Worm (Caenorhabditis elegans): ENCODE measurements around the gene nphp-2.
A peak's percentile ranks its signal among the peaks of the same experiment; 100 is the strongest.

The nphp-2 gene

DNA sequence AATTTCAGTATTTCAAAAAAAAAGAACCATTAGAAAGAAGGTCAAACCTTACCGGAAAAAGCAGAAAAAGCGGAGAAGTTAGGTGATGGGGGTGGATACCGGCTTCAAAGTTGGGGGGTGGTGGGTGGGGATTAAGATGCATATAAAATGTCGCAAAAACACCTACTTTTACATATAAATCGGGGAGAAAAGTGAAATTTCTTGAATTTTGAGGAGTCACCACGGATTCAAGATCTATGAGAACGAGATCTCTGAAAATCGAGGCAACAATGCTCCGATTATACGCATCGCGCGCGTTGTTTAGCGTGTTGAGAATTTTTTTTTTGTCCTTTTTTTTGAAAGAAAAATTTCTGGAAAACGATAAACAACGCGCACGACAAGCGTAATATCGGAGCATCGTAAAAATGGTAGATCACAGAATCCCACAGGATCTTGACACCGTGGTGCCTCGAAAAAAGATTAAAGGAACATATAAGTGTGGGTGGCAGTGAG lies 20.0 kb upstream of the nphp-2 start (continued):
- TF ChIP-seq daf-12 (tag; optimal IDR thresholded peaks at IDR 0.05) (no peak), madf-5 (GFP tag; IDR thresholded peaks at IDR 0.05) (no peak), nhr-41 (GFP tag; IDR thresholded peaks at IDR 0.05) (no peak), F26F4.8 (GFP tag; conservative IDR thresholded peaks at IDR 0.05) (no peak), Y5F2A.4 (GFP tag; optimal IDR thresholded peaks at IDR 0.05) (peak; percentile 71), pqm-1 (tag; optimal IDR thresholded peaks at IDR 0.05) (no peak), php-3 (GFP tag; IDR thresholded peaks at IDR 0.05) (peak; percentile 44; the same call in 1 of the 2 replicates), Y105C5A.15 (GFP tag; IDR thresholded peaks at IDR 0.05) (peak; percentile 67; the same call in 1 of the 2 replicates), nhr-6 (tag; optimal IDR thresholded peaks at IDR 0.05) (no peak), ZK337.2 (GFP tag; IDR thresholded peaks at IDR 0.05) (no peak), saeg-2 (GFP tag; IDR thresholded peaks at IDR 0.05) (no peak), nhr-48 (tag; optimal IDR thresholded peaks at IDR 0.05) (no peak), daf-16 (GFP tag; optimal IDR thresholded peaks at IDR 0.05) (no peak), daf-16 (tag; optimal IDR thresholded peaks at IDR 0.05) (peak; percentile 10), cey-2 (tag; optimal IDR thresholded peaks at IDR 0.05; ENCODE audit: borderline replicate concordance, insufficient read depth) (no peak), ceh-32 (tag; optimal IDR thresholded peaks at IDR 0.05; ENCODE audit: poor library complexity) (no peak), lin-38 (GFP tag; IDR thresholded peaks at IDR 0.05) (peak; percentile 82), egl-27 (tag; optimal IDR thresholded peaks at IDR 0.05) (no peak), ZK546.5 (tag; optimal IDR thresholded peaks at IDR 0.05) (no peak), attf-4 (tag; optimal IDR thresholded peaks at IDR 0.05) (no peak)

DNA sequence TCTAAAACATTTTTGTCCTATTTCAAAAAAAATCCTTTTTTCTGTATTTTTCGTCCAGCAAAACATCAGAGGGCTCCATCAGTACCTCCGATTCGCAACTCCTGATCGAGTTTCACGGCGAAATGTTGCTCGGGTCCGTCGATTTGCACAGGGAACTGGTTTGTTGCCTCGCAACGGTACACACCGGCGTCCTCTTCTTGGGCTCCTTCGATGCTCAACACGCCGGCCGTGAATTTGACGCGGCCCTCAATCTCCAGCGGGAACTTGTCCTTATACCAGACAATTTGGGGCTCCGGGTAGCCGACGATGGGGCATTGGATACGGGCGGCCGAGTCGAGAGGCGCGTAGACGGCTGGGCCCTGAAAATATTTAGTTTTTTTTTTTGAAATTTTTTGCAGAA lies 17.6 kb upstream of the nphp-2 start:
- TF ChIP-seq attf-4 (tag; optimal IDR thresholded peaks at IDR 0.05): no peak
- TF ChIP-seq ZK337.2 (GFP tag; IDR thresholded peaks at IDR 0.05): no peak
- TF ChIP-seq nhr-10 (tag; optimal IDR thresholded peaks at IDR 0.05): no peak
- TF ChIP-seq nhr-102 (tag; optimal IDR thresholded peaks at IDR 0.05): no peak
- no peak for TF ChIP-seq ceh-44 (GFP tag; IDR thresholded peaks at IDR 0.05)
- no peak for TF ChIP-seq egl-27 (tag; optimal IDR thresholded peaks at IDR 0.05)
- TF ChIP-seq set-16 (GFP tag; IDR thresholded peaks at IDR 0.05): peak; percentile 66
- no peak for TF ChIP-seq unc-62 (GFP tag; optimal IDR thresholded peaks at IDR 0.05 in 1 of 2)
- TF ChIP-seq unc-62 (tag; optimal IDR thresholded peaks at IDR 0.05): no peak

DNA sequence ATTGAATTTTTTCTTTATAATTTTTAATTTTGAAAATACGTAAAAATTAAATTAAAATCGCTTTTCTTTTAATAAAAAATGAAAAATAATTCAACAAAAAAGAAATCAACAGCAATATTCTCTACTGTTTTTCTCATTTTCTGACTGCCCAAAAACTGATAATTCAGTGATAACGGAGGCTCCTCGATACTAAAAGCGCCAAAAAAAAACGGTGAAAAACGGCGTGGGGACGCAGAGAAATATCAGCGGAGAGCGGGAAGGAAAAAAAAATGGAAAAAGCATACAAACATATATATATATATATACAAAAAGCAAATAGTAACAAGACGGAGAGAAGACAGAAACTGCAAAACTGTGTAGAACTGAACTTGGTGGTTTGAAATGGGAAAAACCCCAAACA lies 12.5 kb upstream of the nphp-2 start:
- no peak for TF ChIP-seq sdz-12 (GFP tag; optimal IDR thresholded peaks at IDR 0.05)
- TF ChIP-seq vab-7 (GFP tag; IDR thresholded peaks at IDR 0.05): no peak
- TF ChIP-seq nhr-28 (tag; optimal IDR thresholded peaks at IDR 0.05): peak; percentile 59
- no peak for TF ChIP-seq nhr-76 (tag; optimal IDR thresholded peaks at IDR 0.05)
- TF ChIP-seq ces-1 (GFP tag; optimal IDR thresholded peaks at IDR 0.05): no peak
- TF ChIP-seq nhr-77 (tag; optimal IDR thresholded peaks at IDR 0.05): peak; percentile 33
- TF ChIP-seq pqm-1 (tag; optimal IDR thresholded peaks at IDR 0.05): peak; percentile 92
- peak; percentile 47 for TF ChIP-seq hlh-11 (tag; optimal IDR thresholded peaks at IDR 0.05)
- TF ChIP-seq daf-16 (GFP tag; optimal IDR thresholded peaks at IDR 0.05): no peak
- peak; percentile 78 for TF ChIP-seq daf-16 (tag; optimal IDR thresholded peaks at IDR 0.05)
- peak; percentile 37 for TF ChIP-seq dve-1 (tag; optimal IDR thresholded peaks at IDR 0.05; ENCODE audit: insufficient read depth)

DNA sequence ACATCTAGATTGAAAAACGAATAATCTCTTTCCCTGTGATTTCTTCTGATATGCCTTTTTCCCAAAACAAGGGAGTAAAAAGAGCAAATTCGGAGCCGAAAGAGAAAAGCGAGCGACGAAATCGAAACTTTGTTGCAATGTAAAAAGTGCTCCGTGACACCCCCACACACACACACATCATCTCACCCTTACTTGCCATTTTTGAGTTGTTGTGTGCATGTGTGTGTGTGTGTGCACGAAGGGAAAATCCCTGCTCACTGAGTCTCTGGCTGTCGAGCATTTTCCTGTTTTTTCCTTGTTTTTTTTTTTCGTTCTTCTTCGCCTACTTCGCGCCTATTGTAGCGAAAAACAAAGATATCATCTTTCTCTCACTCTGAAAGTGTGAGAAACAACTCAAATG lies 8.6 kb upstream of the nphp-2 start:
- TF ChIP-seq lin-15B (tag; optimal IDR thresholded peaks at IDR 0.05): no peak
- peak; percentile 1 for TF ChIP-seq rbr-2 (tag; optimal IDR thresholded peaks at IDR 0.05)
- no peak for TF ChIP-seq cey-2 (tag; optimal IDR thresholded peaks at IDR 0.05; ENCODE audit: borderline replicate concordance, insufficient read depth)
- peak; percentile 57 for TF ChIP-seq hmg-1.1 (GFP tag; IDR thresholded peaks at IDR 0.05)
- TF ChIP-seq lsy-2 (tag; optimal IDR thresholded peaks at IDR 0.05): peak in 1 of 2 experiments; percentile 11
- TF ChIP-seq zfp-2 (tag; optimal IDR thresholded peaks at IDR 0.05): no peak
- no peak for TF ChIP-seq zfp-3 (GFP tag; conservative IDR thresholded peaks at IDR 0.05)
- TF ChIP-seq sdz-12 (GFP tag; optimal IDR thresholded peaks at IDR 0.05): no peak
- peak; percentile 7 for TF ChIP-seq mes-2 (tag; optimal IDR thresholded peaks at IDR 0.05; ENCODE audit: poor library complexity, severe bottlenecking)
- no peak for TF ChIP-seq Y48G9A.11 (GFP tag; IDR thresholded peaks at IDR 0.05)
- TF ChIP-seq madf-9 (GFP tag; conservative IDR thresholded peaks at IDR 0.05): no peak
- TF ChIP-seq madf-5 (GFP tag; IDR thresholded peaks at IDR 0.05): no peak
- TF ChIP-seq zip-2 (tag; optimal IDR thresholded peaks at IDR 0.05): no peak
- TF ChIP-seq mdl-1 (tag; optimal IDR thresholded peaks at IDR 0.05): no peak
- TF ChIP-seq ama-1 (optimal IDR thresholded peaks at IDR 0.05): no peak
- TF ChIP-seq unc-62 (GFP tag; optimal IDR thresholded peaks at IDR 0.05 in 1 of 2): peak in 1 of 2 experiments; percentile 19
- TF ChIP-seq unc-62 (tag; optimal IDR thresholded peaks at IDR 0.05): no peak
